Worm (Caenorhabditis elegans): Measurements from ENCODE around the gene K07F5.22.

- no peak for TF ChIP-seq pros-1 (tag; optimal IDR thresholded peaks at IDR 0.05)
- TF ChIP-seq ceh-30 (tag; optimal IDR thresholded peaks at IDR 0.05), result no peak
- TF ChIP-seq ceh-45 (GFP tag; IDR thresholded peaks at IDR 0.05), result no peak
- no peak for TF ChIP-seq ttx-3 (tag; optimal IDR thresholded peaks at IDR 0.05)
These were observed 43.3 kb upstream of the K07F5.22 start, which contains the start of gene col-123 for ce11 chrIV:9821621-9822020.

All from whole organism, late embryonic.